In the genomic region with DNA sequence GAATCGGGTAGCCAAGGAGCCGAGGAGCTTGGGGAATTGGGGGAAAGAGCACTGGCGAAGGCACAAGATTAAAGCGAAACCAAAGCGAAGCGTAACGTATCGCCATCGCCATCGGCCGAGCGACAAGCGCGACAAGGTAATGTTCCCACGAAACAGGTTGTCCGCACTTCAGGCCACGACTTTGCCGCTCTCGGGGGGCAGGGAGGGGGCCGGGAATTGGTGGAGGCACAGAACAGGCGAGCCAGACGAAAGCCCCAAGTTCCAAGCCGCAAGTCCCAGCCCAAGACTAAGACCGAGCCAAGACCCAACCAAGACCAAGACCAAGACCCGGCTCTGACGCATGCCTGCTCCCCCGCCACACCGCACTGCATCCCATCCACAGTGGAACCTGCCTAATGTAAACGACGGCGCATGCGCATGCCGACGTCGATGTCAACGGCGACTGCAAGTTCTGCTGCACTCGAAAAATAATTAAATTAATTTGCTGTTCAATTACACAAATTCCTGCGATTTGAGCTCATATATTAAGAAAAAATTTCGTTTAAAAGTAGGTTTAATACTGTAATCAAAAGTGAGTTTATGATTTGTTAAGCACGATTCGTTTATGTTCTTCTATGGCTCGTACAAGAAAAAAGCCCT, we compare ENCODE assay signal across 4 fruit fly cellular contexts.
A peak's percentile ranks its signal among the peaks of the same experiment; 100 is the strongest.
TF ChIP-seq lines count a peak whose summit lies in the region.

No protein-coding gene starts in this region.

- no peak for TF ChIP-seq CTCF in whole organism, embryonic (GFP tag; optimal IDR thresholded peaks at IDR 0.05; lab: Kevin White, UChicago)

TF ChIP-seq in whole organism, embryonic, 481 proteins besides CTCF, POLR2A, EP300 and RAD21 (continues in another document):
- no peak for TF ChIP-seq prd (optimal IDR thresholded peaks at IDR 0.05; lab: Kevin White, UChicago)
- peak; percentile 42; the same call in 2 of the 3 replicates for TF ChIP-seq prd (GFP tag; IDR thresholded peaks at IDR 0.05; lab: Robert Waterston, UW)
- TF ChIP-seq pan (optimal IDR thresholded peaks at IDR 0.05; lab: Kevin White, UChicago) = no peak
- TF ChIP-seq pan (GFP tag; optimal IDR thresholded peaks at IDR 0.05 in 1 of 2, IDR thresholded peaks at IDR 0.05 in 1 of 2) = no peak
- TF ChIP-seq Blimp-1 (GFP tag; optimal IDR thresholded peaks at IDR 0.05; lab: Kevin White, UChicago) = peak; percentile 28
- no peak for TF ChIP-seq CG14441 (GFP tag; IDR thresholded peaks at IDR 0.05; lab: Robert Waterston, UW)
- TF ChIP-seq CG7839 (tag; optimal IDR thresholded peaks at IDR 0.05; lab: Kevin White, UChicago) = peak; percentile 18
- TF ChIP-seq CG10565 (GFP tag; optimal IDR thresholded peaks at IDR 0.05; lab: Kevin White, UChicago) = no peak
- TF ChIP-seq dmrt11E (tag; optimal IDR thresholded peaks at IDR 0.05; lab: Kevin White, UChicago) = peak; percentile 1
- no peak for TF ChIP-seq CG32532 (GFP tag; IDR thresholded peaks at IDR 0.05; lab: Robert Waterston, UW)
- no peak for TF ChIP-seq ci (GFP tag; IDR thresholded peaks at IDR 0.05; lab: Robert Waterston, UW)
- TF ChIP-seq CG18262 (tag; optimal IDR thresholded peaks at IDR 0.05; lab: Kevin White, UChicago) = peak; percentile 10
- no peak for TF ChIP-seq CG42726 (GFP tag; IDR thresholded peaks at IDR 0.05; lab: Robert Waterston, UW; ENCODE audit: partially characterized antibody)
- peak; percentile 25 for TF ChIP-seq CG10543 (GFP tag; optimal IDR thresholded peaks at IDR 0.05; lab: Kevin White, UChicago)
- peak; percentile 38 for TF ChIP-seq CG1603 (tag; optimal IDR thresholded peaks at IDR 0.05; lab: Kevin White, UChicago)
- TF ChIP-seq Drgx (GFP tag; IDR thresholded peaks at IDR 0.05; lab: Robert Waterston, UW) = peak; percentile 66
- no peak for TF ChIP-seq CG4730 (GFP tag; IDR thresholded peaks at IDR 0.05; lab: Robert Waterston, UW)
- TF ChIP-seq CG31441 (GFP tag; IDR thresholded peaks at IDR 0.05; lab: Robert Waterston, UW) = peak; percentile 17; the same call in 1 of the 2 replicates
- 0 out of 2 replicates have a peak, but pooled peaks have one; percentile 9 for TF ChIP-seq Xrp1 (GFP tag; IDR thresholded peaks at IDR 0.05; lab: Robert Waterston, UW)
- TF ChIP-seq sens (GFP tag; lab: Kevin White, UChicago) = peak; percentile 65

TF ChIP-seq in whole organism, prepupa, 60 proteins besides CTCF, POLR2A, EP300 and RAD21 (continues in another document):
- TF ChIP-seq CG11294 (GFP tag; IDR thresholded peaks at IDR 0.05; lab: Robert Waterston, UW) = no peak
- TF ChIP-seq CG16779 (tag; optimal IDR thresholded peaks at IDR 0.05; lab: Kevin White, UChicago) = peak; percentile 7
- TF ChIP-seq fd85E (GFP tag; optimal IDR thresholded peaks at IDR 0.05; lab: Kevin White, UChicago) = no peak
- peak; percentile 72 for TF ChIP-seq Hr39 (GFP tag; optimal IDR thresholded peaks at IDR 0.05; lab: Kevin White, UChicago)
- peak; percentile 60 for TF ChIP-seq CG10669 (GFP tag; optimal IDR thresholded peaks at IDR 0.05; lab: Kevin White, UChicago)
- peak; percentile 40 for TF ChIP-seq CG1621 (tag; optimal IDR thresholded peaks at IDR 0.05; lab: Kevin White, UChicago)
- peak; percentile 51 for TF ChIP-seq achi (GFP tag; optimal IDR thresholded peaks at IDR 0.05; lab: Kevin White, UChicago)
- TF ChIP-seq svp (GFP tag; lab: Kevin White, UChicago) = peak; percentile 82
- TF ChIP-seq lz (GFP tag; optimal IDR thresholded peaks at IDR 0.05; lab: Kevin White, UChicago) = peak; percentile 64
- peak; percentile 54 for TF ChIP-seq CG32006 (GFP tag; optimal IDR thresholded peaks at IDR 0.05; lab: Kevin White, UChicago)
- TF ChIP-seq CG7368 (GFP tag; optimal IDR thresholded peaks at IDR 0.05; lab: Kevin White, UChicago) = no peak
- peak; percentile 28 for TF ChIP-seq CG9139 (GFP tag; optimal IDR thresholded peaks at IDR 0.05; lab: Kevin White, UChicago)
- peak; percentile 73 for TF ChIP-seq Met (GFP tag; optimal IDR thresholded peaks at IDR 0.05; lab: Kevin White, UChicago)
- peak; percentile 65 for TF ChIP-seq CG3032 (tag; optimal IDR thresholded peaks at IDR 0.05; lab: Kevin White, UChicago)
- peak; percentile 55 for TF ChIP-seq CG15336 (GFP tag; IDR thresholded peaks at IDR 0.05; lab: Robert Waterston, UW)
- TF ChIP-seq CG8632 (GFP tag; optimal IDR thresholded peaks at IDR 0.05; lab: Kevin White, UChicago) = peak; percentile 22
- TF ChIP-seq CG8319 (GFP tag; optimal IDR thresholded peaks at IDR 0.05; lab: Kevin White, UChicago) = peak; percentile 39
- TF ChIP-seq eg (GFP tag; IDR thresholded peaks at IDR 0.05; lab: Robert Waterston, UW) = peak; percentile 63
- peak; percentile 72 for TF ChIP-seq Eip75B (GFP tag; optimal IDR thresholded peaks at IDR 0.05; lab: Kevin White, UChicago)
- peak; percentile 52 for TF ChIP-seq spab (GFP tag; optimal IDR thresholded peaks at IDR 0.05; lab: Kevin White, UChicago)
- TF ChIP-seq CG34406 (GFP tag; optimal IDR thresholded peaks at IDR 0.05; lab: Kevin White, UChicago) = peak; percentile 23
- TF ChIP-seq topi (GFP tag; optimal IDR thresholded peaks at IDR 0.05; lab: Kevin White, UChicago) = peak; percentile 61

TF ChIP-seq in whole organism, pupa, 21 proteins besides CTCF, POLR2A, EP300 and RAD21:
- TF ChIP-seq CG34367 (tag; optimal IDR thresholded peaks at IDR 0.05; lab: Kevin White, UChicago) = peak; percentile 12
- no peak for TF ChIP-seq CG12605 (GFP tag; IDR thresholded peaks at IDR 0.05; lab: Robert Waterston, UW)
- peak; percentile 57 for TF ChIP-seq CG15710 (tag; optimal IDR thresholded peaks at IDR 0.05; lab: Kevin White, UChicago)
- no peak for TF ChIP-seq D1 (tag; optimal IDR thresholded peaks at IDR 0.05; lab: Kevin White, UChicago)
- TF ChIP-seq EcR (GFP tag; optimal IDR thresholded peaks at IDR 0.05; lab: Kevin White, UChicago) = peak; percentile 84
- peak; percentile 67 for TF ChIP-seq fd96Ca (GFP tag; IDR thresholded peaks at IDR 0.05; lab: Robert Waterston, UW)
- TF ChIP-seq CG8301 (tag; optimal IDR thresholded peaks at IDR 0.05; lab: Kevin White, UChicago) = peak; percentile 34
- TF ChIP-seq Snoo (tag; optimal IDR thresholded peaks at IDR 0.05; lab: Kevin White, UChicago) = peak; percentile 61
- TF ChIP-seq Ets98B (GFP tag; IDR thresholded peaks at IDR 0.05; lab: Robert Waterston, UW) = no peak
- TF ChIP-seq CG9948 (tag; optimal IDR thresholded peaks at IDR 0.05; lab: Kevin White, UChicago) = peak; percentile 47
- TF ChIP-seq CG13204 (GFP tag; optimal IDR thresholded peaks at IDR 0.05; lab: Kevin White, UChicago) = peak; percentile 93
- TF ChIP-seq CG4496 (GFP tag; IDR thresholded peaks at IDR 0.05; lab: Robert Waterston, UW) = peak; percentile 66; the same call in 2 of the 3 replicates
- TF ChIP-seq Pif1B (GFP tag; optimal IDR thresholded peaks at IDR 0.05; lab: Kevin White, UChicago) = peak; percentile 39
- peak; percentile 29; the same call in 1 of the 2 replicates for TF ChIP-seq CG32121 (GFP tag; IDR thresholded peaks at IDR 0.05; lab: Robert Waterston, UW)
- TF ChIP-seq CG17806 (tag; optimal IDR thresholded peaks at IDR 0.05; lab: Kevin White, UChicago) = peak; percentile 55
- TF ChIP-seq CG10348 (GFP tag; IDR thresholded peaks at IDR 0.05; lab: Robert Waterston, UW) = no peak
- TF ChIP-seq gl (tag; optimal IDR thresholded peaks at IDR 0.05; lab: Kevin White, UChicago) = no peak
- TF ChIP-seq CG8159 (tag; optimal IDR thresholded peaks at IDR 0.05; lab: Kevin White, UChicago) = peak; percentile 56
- TF ChIP-seq Pif1A (GFP tag; optimal IDR thresholded peaks at IDR 0.05; lab: Kevin White, UChicago) = peak; percentile 64
- TF ChIP-seq CG14655 (GFP tag; optimal IDR thresholded peaks at IDR 0.05; lab: Kevin White, UChicago) = peak; percentile 65
- TF ChIP-seq rn (GFP tag; IDR thresholded peaks at IDR 0.05; lab: Robert Waterston, UW) = no peak

TF ChIP-seq in whole organism, wandering third instar larva, 38 proteins besides CTCF, POLR2A, EP300 and RAD21 (continues in another document):
- TF ChIP-seq fru (GFP tag; optimal IDR thresholded peaks at IDR 0.05; lab: Kevin White, UChicago) (peak; percentile 72), Jra (GFP tag; optimal IDR thresholded peaks at IDR 0.05; lab: Kevin White, UChicago) (peak; percentile 96), dmrt93B (GFP tag; optimal IDR thresholded peaks at IDR 0.05; lab: Kevin White, UChicago) (no peak), h (GFP tag; optimal IDR thresholded peaks at IDR 0.05; lab: Kevin White, UChicago) (peak; percentile 63), N (GFP tag; optimal IDR thresholded peaks at IDR 0.05; lab: Kevin White, UChicago) (no peak), CG9705 (GFP tag; optimal IDR thresholded peaks at IDR 0.05; lab: Kevin White, UChicago) (no peak), woc (GFP tag; optimal IDR thresholded peaks at IDR 0.05; lab: Kevin White, UChicago) (peak; percentile 88), Dfd (GFP tag; optimal IDR thresholded peaks at IDR 0.05; lab: Kevin White, UChicago) (no peak), Abd-B (GFP tag; optimal IDR thresholded peaks at IDR 0.05; lab: Kevin White, UChicago) (no peak), sage (GFP tag; optimal IDR thresholded peaks at IDR 0.05; lab: Kevin White, UChicago) (no peak), foxo (GFP tag; optimal IDR thresholded peaks at IDR 0.05; lab: Kevin White, UChicago) (peak in 1 of 2 experiments; percentile 60), br (GFP tag; optimal IDR thresholded peaks at IDR 0.05; lab: Kevin White, UChicago) (peak; percentile 28), lola (GFP tag; optimal IDR thresholded peaks at IDR 0.05; lab: Kevin White, UChicago) (no peak), tai (GFP tag; optimal IDR thresholded peaks at IDR 0.05; lab: Kevin White, UChicago) (no peak), rgr (GFP tag; optimal IDR thresholded peaks at IDR 0.05; lab: Kevin White, UChicago) (peak; percentile 21), CG32264 (GFP tag; optimal IDR thresholded peaks at IDR 0.05; lab: Kevin White, UChicago) (peak; percentile 27), pan (optimal IDR thresholded peaks at IDR 0.05; lab: Kevin White, UChicago) (no peak), dsf (GFP tag; optimal IDR thresholded peaks at IDR 0.05; lab: Kevin White, UChicago; ENCODE audit: borderline replicate concordance) (no peak), ey (GFP tag; optimal IDR thresholded peaks at IDR 0.05; lab: Kevin White, UChicago) (peak; percentile 37), Vsx2 (GFP tag; optimal IDR thresholded peaks at IDR 0.05; lab: Kevin White, UChicago; ENCODE audit: partially characterized antibody) (no peak), brk (GFP tag; optimal IDR thresholded peaks at IDR 0.05; lab: Kevin White, UChicago) (peak; percentile 3), Hnf4 (GFP tag; optimal IDR thresholded peaks at IDR 0.05; lab: Kevin White, UChicago) (peak; percentile 25), Sp1 (GFP tag; optimal IDR thresholded peaks at IDR 0.05; lab: Kevin White, UChicago) (peak; percentile 2), Myc (optimal IDR thresholded peaks at IDR 0.05; lab: Kevin White, UChicago) (no peak), OdsH (GFP tag; optimal IDR thresholded peaks at IDR 0.05; lab: Kevin White, UChicago) (no peak), HLH106 (tag; optimal IDR thresholded peaks at IDR 0.05; lab: Kevin White, UChicago) (peak; percentile 35), Dif (GFP tag; optimal IDR thresholded peaks at IDR 0.05; lab: Kevin White, UChicago; ENCODE audit: partially characterized antibody) (peak; percentile 52), usp (GFP tag; optimal IDR thresholded peaks at IDR 0.05; lab: Kevin White, UChicago) (no peak)

Comparison
In these comparisons a context has a peak if more than half of its experiments do, and no peak if none do; other contexts are left out.
1. Of the 7 proteins assayed by ChIP-seq in both whole organism, embryonic and whole organism, prepupa: peak only in whole organism, embryonic: none; only in whole organism, prepupa: CG16779, CG6854, Gug, Hr39, Lpt and Sox102F; in both: Blimp-1; in neither: 0.